Worm (Caenorhabditis elegans) whole organism, L4 larva: ENCODE data around the gene Y46H3A.5.
A peak's percentile ranks its signal among the peaks of the same experiment; 100 is the strongest.

Source experiments
- D1046.2 ChIP-seq: fragments of 200-800 bp; sonication (Bioruptor generic); IDR thresholded peaks from 2 replicates; pipeline ENCODE4 v1.3.6; 2022; ENCODE audit warnings: missing genetic modification characterization, missing compliant biosample characterization
- F10B5.3 ChIP-seq: sonication (generic microtip); optimal IDR thresholded peaks from 2 replicates; lab custom pipeline; 2016; ENCODE audit warnings: mild to moderate bottlenecking, missing genetic modification characterization, missing compliant biosample characterization
- F49E8.2 ChIP-seq: sonication (generic microtip); optimal IDR thresholded peaks from 2 replicates; lab custom pipeline; 2016; ENCODE audit warnings: missing compliant biosample characterization, mild to moderate bottlenecking, missing genetic modification characterization, borderline replicate concordance
- R02D3.7 ChIP-seq: fragments of 150-350 bp; sonication (generic microtip); optimal IDR thresholded peaks from 3 replicates; lab custom pipeline; 2014; ENCODE audit warnings: missing biosample characterization, missing genetic modification characterization
- T20F7.1 ChIP-seq: fragments of 200-800 bp; sonication (Bioruptor generic); optimal IDR thresholded peaks from 2 replicates; lab custom pipeline; 2018; ENCODE audit warnings: mild to moderate bottlenecking, missing genetic modification characterization, missing compliant biosample characterization
- ZK337.2 ChIP-seq: fragments of 200-800 bp; sonication (Bioruptor generic); IDR thresholded peaks from 2 replicates; pipeline ENCODE4 v1.3.6; 2022; ENCODE audit warnings: missing genetic modification reagents, missing genetic modification characterization, missing compliant biosample characterization
- ZK546.5 ChIP-seq, 2 experiments: sonication (generic microtip); optimal IDR thresholded peaks; 2 replicates each; lab custom pipeline; 2017; ENCODE audit warnings: missing biosample characterization in 2 of 2, missing genetic modification characterization in 2 of 2
- arid-1 ChIP-seq: fragments of 200-800 bp; sonication (Bioruptor generic); conservative IDR thresholded peaks from 2 replicates; pipeline ENCODE4 v1.3.6; 2022; ENCODE audit warnings: missing genetic modification reagents, missing genetic modification characterization, missing compliant biosample characterization
- attf-4 ChIP-seq: sonication (generic microtip); optimal IDR thresholded peaks from 3 replicates; lab custom pipeline; 2017; ENCODE audit warnings: missing biosample characterization, missing genetic modification characterization
- ceh-32 ChIP-seq: sonication (generic microtip); optimal IDR thresholded peaks from 2 replicates; lab custom pipeline; 2016; ENCODE audit warnings: mild to moderate bottlenecking, missing genetic modification characterization, missing compliant biosample characterization; ENCODE audit not compliant: poor library complexity
- ceh-44 ChIP-seq: fragments of 200-800 bp; sonication (Bioruptor generic); IDR thresholded peaks from 2 replicates; pipeline ENCODE4 v1.3.6; 2022; ENCODE audit warnings: missing genetic modification reagents, missing genetic modification characterization, missing compliant biosample characterization
- ceh-62 ChIP-seq: sonication (generic microtip); optimal IDR thresholded peaks from 2 replicates; lab custom pipeline; 2017; ENCODE audit warnings: missing biosample characterization, missing genetic modification characterization
- ces-1 ChIP-seq: fragments of 150-350 bp; sonication (generic microtip); optimal IDR thresholded peaks from 4 replicates; lab custom pipeline; 2014; ENCODE audit warnings: missing biosample characterization, missing genetic modification reagents, missing genetic modification characterization
- cey-2 ChIP-seq: sonication (generic microtip); optimal IDR thresholded peaks from 3 replicates; lab custom pipeline; 2017; ENCODE audit warnings: missing genetic modification characterization, mild to moderate bottlenecking, missing compliant biosample characterization, antibody characterized with exemption, borderline replicate concordance; ENCODE audit not compliant: insufficient read depth
- daf-16 ChIP-seq, 3 experiments: sonication (generic microtip); optimal IDR thresholded peaks; 2 replicates each; lab custom pipeline; 2016 to 2017; ENCODE audit warnings: missing genetic modification characterization in 3 of 3, missing genetic modification reagents in 3 of 3, mild to moderate bottlenecking in 2 of 3, missing compliant biosample characterization in 2 of 3, missing biosample characterization in 1 of 3, moderate library complexity in 1 of 3
- dpl-1 ChIP-seq: fragments of 150-350 bp; optimal IDR thresholded peaks from 2 replicates; lab custom pipeline; 2014; ENCODE audit warnings: missing biosample characterization, missing genetic modification reagents, missing genetic modification characterization
- egl-43 ChIP-seq: fragments of 200-800 bp; sonication (Bioruptor generic); IDR thresholded peaks from 2 replicates; pipeline ENCODE4 v1.3.6; 2022; ENCODE audit warnings: missing genetic modification reagents, missing genetic modification characterization, missing compliant biosample characterization
- hif-1 ChIP-seq, 2 experiments: sonication (generic microtip); optimal IDR thresholded peaks; 2 replicates each; lab custom pipeline; 2016 to 2017; ENCODE audit warnings: missing compliant biosample characterization in 2 of 2, missing genetic modification characterization in 2 of 2, missing genetic modification reagents in 2 of 2, missing genotype in 2 of 2, mild to moderate bottlenecking in 1 of 2
- hlh-30 ChIP-seq: sonication (generic microtip); optimal IDR thresholded peaks from 2 replicates; lab custom pipeline; 2017; ENCODE audit warnings: antibody characterized with exemption, mild to moderate bottlenecking, missing genetic modification characterization, missing compliant biosample characterization; ENCODE audit not compliant: insufficient read depth
- lin-1 ChIP-seq: fragments of 200-800 bp; sonication (Bioruptor generic); IDR thresholded peaks from 2 replicates; pipeline ENCODE4 v1.3.6; 2022; ENCODE audit warnings: missing genetic modification reagents, missing genetic modification characterization, missing compliant biosample characterization
- lin-38 ChIP-seq: fragments of 200-800 bp; sonication (Bioruptor generic); IDR thresholded peaks from 2 replicates; pipeline ENCODE4 v1.3.6; 2022; ENCODE audit warnings: missing genetic modification reagents, missing genetic modification characterization, missing compliant biosample characterization
- lin-39 ChIP-seq: fragments of 150-350 bp; optimal IDR thresholded peaks from 2 replicates; lab custom pipeline; 2014; ENCODE audit warnings: missing biosample characterization, missing genetic modification reagents, missing genetic modification characterization
- lsy-2 ChIP-seq, 2 experiments: fragments of 150-350 bp in 1 of 2; sonication (generic microtip) in 1 of 2; optimal IDR thresholded peaks; 2 replicates each; lab custom pipeline; 2014 to 2017; ENCODE audit warnings: missing biosample characterization in 2 of 2, missing genetic modification characterization in 2 of 2
- madf-9 ChIP-seq: fragments of 200-800 bp; sonication (Bioruptor generic); conservative IDR thresholded peaks from 2 replicates; pipeline ENCODE4 v1.3.6; 2022; ENCODE audit warnings: missing genetic modification reagents, missing genetic modification characterization, missing compliant biosample characterization
- mdl-1 ChIP-seq, 2 experiments: fragments of 150-350 bp in 1 of 2; sonication (generic microtip) in 1 of 2; optimal IDR thresholded peaks; 2 replicates each; lab custom pipeline; 2014 to 2017; ENCODE audit warnings: missing biosample characterization in 2 of 2, missing genetic modification characterization in 2 of 2
- mep-1 ChIP-seq: fragments of 150-350 bp; sonication (generic microtip); optimal IDR thresholded peaks from 3 replicates; lab custom pipeline; 2014; ENCODE audit warnings: missing biosample characterization, missing genetic modification characterization
- mes-2 ChIP-seq: sonication (generic microtip); optimal IDR thresholded peaks from 2 replicates; lab custom pipeline; 2016; ENCODE audit warnings: missing genotype, mild to moderate bottlenecking, missing genetic modification characterization, missing compliant biosample characterization; ENCODE audit not compliant: poor library complexity, severe bottlenecking
- mxl-3 ChIP-seq: fragments of 200-800 bp; sonication (Bioruptor generic); optimal IDR thresholded peaks from 2 replicates; lab custom pipeline; 2018; ENCODE audit warnings: mild to moderate bottlenecking, missing genetic modification characterization, missing compliant biosample characterization
- nhr-102 ChIP-seq: sonication (generic microtip); optimal IDR thresholded peaks from 2 replicates; lab custom pipeline; 2016; ENCODE audit warnings: mild to moderate bottlenecking, missing genetic modification characterization, moderate library complexity, missing compliant biosample characterization
- nhr-11 ChIP-seq: fragments of 150-350 bp; optimal IDR thresholded peaks from 2 replicates; lab custom pipeline; 2014; ENCODE audit warnings: missing biosample characterization, missing genetic modification characterization
- nhr-111 ChIP-seq: fragments of 200-800 bp; sonication (Bioruptor generic); optimal IDR thresholded peaks from 2 replicates; lab custom pipeline; 2018; ENCODE audit warnings: mild to moderate bottlenecking, missing genetic modification characterization, missing compliant biosample characterization
- nhr-25 ChIP-seq: sonication (generic microtip); optimal IDR thresholded peaks from 2 replicates; lab custom pipeline; 2017; ENCODE audit warnings: missing genetic modification characterization, mild to moderate bottlenecking, missing compliant biosample characterization, antibody characterized with exemption, moderate library complexity, borderline replicate concordance; ENCODE audit not compliant: insufficient read depth
- nhr-28 ChIP-seq: fragments of 150-350 bp; optimal IDR thresholded peaks from 2 replicates; lab custom pipeline; 2014; ENCODE audit warnings: missing biosample characterization, missing genetic modification characterization
- php-3 ChIP-seq: fragments of 200-800 bp; sonication (Bioruptor generic); IDR thresholded peaks from 2 replicates; pipeline ENCODE4 v1.3.6; 2022; ENCODE audit warnings: missing genetic modification reagents, missing genetic modification characterization, missing compliant biosample characterization
- set-16 ChIP-seq: fragments of 200-800 bp; sonication (Bioruptor generic); IDR thresholded peaks from 2 replicates; pipeline ENCODE4 v1.3.6; 2022; ENCODE audit warnings: missing genetic modification reagents, missing genetic modification characterization, missing compliant biosample characterization
- snpc-1.2 ChIP-seq: fragments of 200-800 bp; sonication (Bioruptor generic); IDR thresholded peaks from 2 replicates; pipeline ENCODE4 v1.3.6; 2022; ENCODE audit warnings: missing genetic modification reagents, missing genetic modification characterization, missing compliant biosample characterization
- spr-1 ChIP-seq: sonication (generic microtip); optimal IDR thresholded peaks from 2 replicates; lab custom pipeline; 2016; ENCODE audit warnings: mild to moderate bottlenecking, missing genetic modification characterization, missing compliant biosample characterization
- tra-1 ChIP-seq: fragments of 200-800 bp; sonication (Bioruptor generic); IDR thresholded peaks from 2 replicates; pipeline ENCODE4 v1.3.6; 2022; ENCODE audit warnings: missing genetic modification reagents, missing genetic modification characterization, missing compliant biosample characterization
- unc-62 ChIP-seq, 3 experiments: fragments of 150-350 bp in 1 of 3; sonication (generic microtip); optimal IDR thresholded peaks in 2 of 3; peaks in 1 of 3; 1 replicate in 1 of 3; 2 replicates in 2 of 3; lab custom pipeline; 2014 to 2017; ENCODE audit warnings: missing biosample characterization in 3 of 3, missing genetic modification characterization in 3 of 3, missing genetic modification reagents in 3 of 3, missing genotype in 1 of 3
- zip-2 ChIP-seq: fragments of 150-350 bp; optimal IDR thresholded peaks from 2 replicates; lab custom pipeline; 2014; ENCODE audit warnings: missing biosample characterization, missing genetic modification characterization
- ztf-7 ChIP-seq: fragments of 150-350 bp; optimal IDR thresholded peaks from 2 replicates; lab custom pipeline; 2014; ENCODE audit warnings: missing biosample characterization, missing genetic modification characterization

Y46H3A.5 gene

ce11 chrV:1829973-1830372, 15.3 kb upstream of the Y46H3A.5 start, which contains the start of gene Y32G9B.1:
TSS of gene Y32G9B.1 (minus strand) at chrV:1830073.
- TF ChIP-seq F10B5.3 (tag; lab: Kevin White, UChicago) (no peak), mdl-1 (tag; optimal IDR thresholded peaks at IDR 0.05; lab: Kevin White, UChicago) (peak in 1 of 2 experiments; percentile 20), nhr-28 (peak; percentile 3), lsy-2 (tag; optimal IDR thresholded peaks at IDR 0.05; lab: Kevin White, UChicago) (no peak), ZK546.5 (tag; optimal IDR thresholded peaks at IDR 0.05; lab: Kevin White, UChicago) (no peak), nhr-111 (GFP tag; lab: Kevin White, UChicago) (no peak), ztf-7 (tag; lab: Kevin White, UChicago) (no peak), egl-43 (GFP tag; lab: Robert Waterston, UW) (no peak), mxl-3 (peak; percentile 80), tra-1 (GFP tag; lab: Robert Waterston, UW) (no peak), spr-1 (tag; lab: Kevin White, UChicago) (no peak), ceh-44 (no peak), lin-39 (tag; lab: Kevin White, UChicago) (no peak), arid-1 (GFP tag; lab: Robert Waterston, UW) (no peak), snpc-1.2 (GFP tag; lab: Robert Waterston, UW) (no peak), zip-2 (tag; lab: Kevin White, UChicago) (no peak), unc-62 (GFP tag; optimal IDR thresholded peaks at IDR 0.05 in 1 of 2; lab: Kevin White, UChicago) (no peak), unc-62 (tag; optimal IDR thresholded peaks at IDR 0.05; lab: Kevin White, UChicago) (no peak), attf-4 (no peak), cey-2 (no peak), madf-9 (no peak), nhr-11 (no peak), nhr-102 (tag; lab: Kevin White, UChicago) (no peak), php-3 (GFP tag; lab: Robert Waterston, UW) (no peak), R02D3.7 (tag; lab: Kevin White, UChicago) (no peak), ceh-32 (tag; lab: Kevin White, UChicago) (no peak), ces-1 (no peak), hlh-30 (tag; lab: Kevin White, UChicago) (peak; percentile 11), D1046.2 (GFP tag; lab: Robert Waterston, UW) (no peak), ceh-62 (tag; lab: Kevin White, UChicago) (no peak), T20F7.1 (GFP tag; lab: Kevin White, UChicago) (no peak)

DNA sequence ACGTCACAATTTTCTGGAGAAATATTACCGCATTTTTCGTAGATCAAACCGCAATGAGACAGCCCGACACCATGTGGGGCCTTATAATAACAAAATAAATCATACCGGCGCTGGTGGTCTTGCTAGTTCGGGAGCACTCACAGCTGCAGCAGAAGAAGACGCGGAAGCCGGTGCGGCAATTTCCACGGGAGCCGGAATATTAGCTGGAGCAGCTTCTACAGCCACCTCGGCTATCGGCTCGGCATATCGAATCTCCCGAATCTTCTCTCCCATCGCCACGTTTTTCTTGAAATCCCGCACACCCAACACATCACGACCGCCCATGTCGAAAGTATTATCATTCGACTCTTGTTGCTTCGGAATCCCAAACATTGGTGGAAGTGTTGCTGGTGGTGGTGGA, 9.8 kb upstream of the Y46H3A.5 start:
- TF ChIP-seq set-16 (GFP tag; lab: Robert Waterston, UW) (peak; percentile 58; the same call in 1 of the 2 replicates), D1046.2 (GFP tag; lab: Robert Waterston, UW) (no peak), ZK337.2 (GFP tag; lab: Robert Waterston, UW) (0 out of 2 replicates have a peak, but pooled peaks have one; percentile 14), spr-1 (tag; lab: Kevin White, UChicago) (no peak)

DNA sequence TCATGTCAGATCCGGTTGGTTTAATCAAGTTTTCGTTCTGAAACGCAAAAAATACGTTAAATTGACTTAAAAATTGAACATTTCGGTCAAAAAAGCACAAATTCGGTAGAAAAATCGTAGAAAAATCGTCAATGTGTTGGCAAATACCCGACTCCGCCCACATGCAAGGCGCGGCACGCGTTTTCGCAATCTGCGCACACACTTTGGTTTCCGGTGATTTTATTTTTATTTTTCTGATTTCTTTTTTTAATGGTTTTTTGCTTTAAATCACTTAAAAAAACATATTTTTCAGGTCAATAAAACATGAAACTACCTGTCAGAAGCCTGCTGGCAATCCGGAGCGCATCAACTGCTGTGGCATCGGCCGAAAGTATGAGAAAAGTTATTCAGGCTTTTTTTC, 6.6 kb upstream of the Y46H3A.5 start, which contains the start of the genes gly-7 and mrpl-39:
gly-7 (minus strand) TSS at position 37 of the 400 bp plus-strand sequence.
mrpl-39 (plus strand) TSS at position 293 of the 400 bp plus-strand sequence.
- TF ChIP-seq lsy-2 (tag; optimal IDR thresholded peaks at IDR 0.05; lab: Kevin White, UChicago) (peak in 1 of 2 experiments; percentile 50), lin-38 (peak; percentile 38; the same call in 1 of the 2 replicates), hif-1 (tag; optimal IDR thresholded peaks at IDR 0.05; lab: Kevin White, UChicago) (peak in 1 of 2 experiments; percentile 9), lin-1 (GFP tag; lab: Robert Waterston, UW) (peak; percentile 97), nhr-25 (tag; lab: Kevin White, UChicago) (no peak), F49E8.2 (tag; lab: Kevin White, UChicago) (no peak), mes-2 (tag; lab: Kevin White, UChicago) (peak; percentile 76), daf-16 (GFP tag; optimal IDR thresholded peaks at IDR 0.05; lab: Kevin White, UChicago) (no peak), daf-16 (tag; optimal IDR thresholded peaks at IDR 0.05; lab: Kevin White, UChicago) (peak; percentile 26), mep-1 (tag; lab: Kevin White, UChicago) (peak; percentile 11), ces-1 (no peak), dpl-1 (GFP tag; lab: Kevin White, UChicago) (peak; percentile 45)
- TF ChIP-seq, all 104 proteins: peak for 8
